Worm (Caenorhabditis elegans) whole organism, L4/young adult: ENCODE data around the gene abu-2.
"Not testable (repeated sequence)": the region's sequence is repeated elsewhere in the genome, so short reads cannot be mapped to it uniquely, and the experiment has no call there.

Experiments used
- W03F9.2 ChIP-seq: fragments of 150-350 bp; optimal IDR thresholded peaks from 2 replicates; lab custom pipeline; 2014; ENCODE audit warnings: missing biosample characterization, missing genetic modification characterization
- him-1 ChIP-seq: sonication (generic microtip); optimal IDR thresholded peaks from 2 replicates; lab custom pipeline; 2016; ENCODE audit warnings: missing genotype, missing genetic modification reagents, missing genetic modification characterization, missing compliant biosample characterization

ce11 chrX:1403971-1404370 lies 6.5 kb downstream of the abu-2 start, which contains the start of gene ZK402.1:
- not testable (repeated sequence) for TF ChIP-seq him-1, W03F9.2
